Fruit fly (Drosophila melanogaster) Kc167 (cell line): ENCODE results near the gene Tsen54.

Source experiments
- Myc ChIP-seq: fragments of >200 bp; optimal IDR thresholded peaks from 2 replicates; lab custom pipeline; 2017; ENCODE audit warnings: missing external identifiers
- Sin3A ChIP-seq: fragments of >200 bp; optimal IDR thresholded peaks from 2 replicates; lab custom pipeline; 2018; ENCODE audit warnings: missing external identifiers
- h ChIP-seq: fragments of >200 bp; optimal IDR thresholded peaks from 3 replicates; lab custom pipeline; 2018; ENCODE audit warnings: missing external identifiers
- insv ChIP-seq: fragments of >200 bp; optimal IDR thresholded peaks from 3 replicates; lab custom pipeline; 2018; ENCODE audit warnings: missing external identifiers
- psq ChIP-seq: fragments of >200 bp; optimal IDR thresholded peaks from 2 replicates; lab custom pipeline; 2017; ENCODE audit warnings: missing external identifiers
- ttk ChIP-seq: sonication (Bioruptor generic); optimal IDR thresholded peaks from 2 replicates; lab custom pipeline; 2017; ENCODE audit warnings: missing external identifiers

Gene Tsen54

DNA sequence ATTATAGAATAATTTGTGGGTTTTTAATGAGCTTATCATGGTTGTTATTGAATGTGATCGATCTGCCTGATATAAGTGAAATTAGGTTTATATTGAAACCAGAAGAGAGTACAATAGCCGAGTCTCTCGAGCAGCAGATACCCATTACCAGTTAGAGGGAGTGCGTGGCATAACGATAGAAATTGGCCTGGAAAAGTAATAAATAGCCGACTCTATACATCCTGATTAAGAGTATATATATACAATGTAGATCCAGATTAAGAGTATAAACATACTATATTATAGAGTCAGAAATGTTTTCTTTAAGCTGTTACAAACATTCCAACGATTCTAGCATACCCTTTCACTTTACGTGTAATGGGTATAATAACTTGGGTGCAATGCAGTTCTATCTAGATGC lies 21.9 kb downstream of the Tsen54 start:
- TF ChIP-seq h (lab: Kevin White, UChicago) = no peak
- TF ChIP-seq insv = no peak
- no peak for TF ChIP-seq Myc
- no peak for TF ChIP-seq Sin3A (lab: Kevin White, UChicago)
- TF ChIP-seq ttk (lab: Kevin White, UChicago) = no peak
- TF ChIP-seq psq (lab: Kevin White, UChicago) = no peak

dm6 chr3L:12178847-12179437 lies 26.9 kb downstream of the Tsen54 start:
- no peak for TF ChIP-seq ttk (lab: Kevin White, UChicago)
- no peak for TF ChIP-seq Sin3A (lab: Kevin White, UChicago)
- no peak for TF ChIP-seq Myc
- no peak for TF ChIP-seq insv
- no peak for TF ChIP-seq h (lab: Kevin White, UChicago)
- TF ChIP-seq psq (lab: Kevin White, UChicago) = no peak

DNA sequence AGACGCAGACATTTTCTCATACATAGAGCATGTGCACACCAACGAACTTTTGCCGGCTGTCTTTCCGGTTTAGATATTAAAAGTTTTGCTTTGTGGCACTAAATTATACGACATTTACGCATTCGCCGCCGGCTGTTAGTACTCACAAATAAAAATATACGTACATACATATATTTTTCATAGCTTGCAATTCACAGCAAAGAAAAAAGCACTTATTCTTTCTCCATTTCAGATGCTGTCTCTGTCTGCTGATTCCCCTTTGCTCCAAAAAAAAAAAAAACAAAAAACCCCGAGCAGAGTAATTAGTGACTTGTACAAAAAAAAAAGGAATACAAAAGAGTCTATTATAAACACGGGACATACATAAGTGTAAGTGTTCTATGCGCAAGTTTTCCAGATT lies 28.5 kb downstream of the Tsen54 start, which contains the start of gene CAH2:
TSS of gene CAH2 (plus strand) at position 301 of the 400 bp plus-strand sequence.
- TF ChIP-seq ttk (lab: Kevin White, UChicago) (no peak), Myc (no peak), psq (lab: Kevin White, UChicago) (no peak), Sin3A (lab: Kevin White, UChicago) (no peak), h (lab: Kevin White, UChicago) (no peak), insv (no peak)

- no peak for TF ChIP-seq insv
- TF ChIP-seq psq (lab: Kevin White, UChicago) = no peak
- no peak for TF ChIP-seq h (lab: Kevin White, UChicago)
- TF ChIP-seq Sin3A (lab: Kevin White, UChicago) = no peak
Observed at dm6 chr3L:12175382-12175781, 30.4 kb downstream of the Tsen54 start, which contains the start of gene Rh7. Gene Rh7, minus strand, starts transcription at chr3L:12175482.

dm6 chr3L:12163693-12164092 lies 42.1 kb downstream of the Tsen54 start, which contains the start of gene CG9760:
Gene CG9760, minus strand, starts transcription at chr3L:12163735.
- TF ChIP-seq h (lab: Kevin White, UChicago) = no peak
- TF ChIP-seq insv = no peak
- no peak for TF ChIP-seq psq (lab: Kevin White, UChicago)
- no peak for TF ChIP-seq Sin3A (lab: Kevin White, UChicago)
- no peak for TF ChIP-seq Myc
- no peak for TF ChIP-seq ttk (lab: Kevin White, UChicago)

DNA sequence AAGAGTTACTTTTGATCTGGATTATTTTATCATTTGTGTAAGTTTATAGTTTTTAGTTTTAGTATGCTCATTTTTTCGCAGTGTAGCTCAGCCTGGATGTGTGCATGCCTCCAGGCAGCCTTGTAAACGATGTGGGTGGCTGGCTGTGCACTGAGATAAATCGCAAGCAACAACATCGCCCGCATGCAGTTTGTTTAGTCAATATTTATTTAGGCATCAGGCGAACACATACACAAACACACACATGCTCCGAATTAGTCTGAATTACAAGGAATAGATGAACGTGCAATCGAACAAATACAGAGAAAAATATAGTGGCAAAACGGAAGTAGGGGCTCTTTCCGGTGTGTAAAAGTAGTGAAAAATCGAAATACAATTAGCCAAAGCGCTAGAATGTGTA lies 42.7 kb downstream of the Tsen54 start:
- TF ChIP-seq ttk (lab: Kevin White, UChicago) = no peak
- TF ChIP-seq h (lab: Kevin White, UChicago) = no peak
- TF ChIP-seq Myc = no peak
- TF ChIP-seq Sin3A (lab: Kevin White, UChicago) = no peak
- TF ChIP-seq psq (lab: Kevin White, UChicago) = no peak
- TF ChIP-seq insv = no peak

- no peak for TF ChIP-seq h (lab: Kevin White, UChicago)
- no peak for TF ChIP-seq Sin3A (lab: Kevin White, UChicago)
- TF ChIP-seq insv = no peak
- no peak for TF ChIP-seq psq (lab: Kevin White, UChicago)
Observed at dm6 chr3L:12162156-12162682, 43.6 kb downstream of the Tsen54 start.
